Worm (Caenorhabditis elegans) whole organism, L3 larva: ENCODE measurements around the gene nhr-115.

ENCODE experiments used
- R02D3.7 ChIP-seq: fragments of 150-350 bp; optimal IDR thresholded peaks from 2 replicates; lab custom pipeline; 2014; ENCODE audit warnings: missing biosample characterization, missing genetic modification characterization
- ZK546.5 ChIP-seq: sonication (generic microtip); optimal IDR thresholded peaks from 2 replicates; lab custom pipeline; 2017; ENCODE audit warnings: missing biosample characterization, missing genetic modification characterization
- elt-3 ChIP-seq, 3 experiments: fragments of 150-350 bp in 1 of 3; sonication (generic microtip) in 2 of 3; optimal IDR thresholded peaks; 2 replicates in 2 of 3; 4 replicates in 1 of 3; lab custom pipeline; 2014 to 2017; ENCODE audit warnings: missing biosample characterization in 3 of 3, missing genetic modification characterization in 3 of 3
- jun-1 ChIP-seq: fragments of 150-350 bp; optimal IDR thresholded peaks from 2 replicates; lab custom pipeline; 2014; ENCODE audit warnings: missing biosample characterization, missing genetic modification reagents, missing genetic modification characterization
- mdl-1 ChIP-seq: fragments of 150-350 bp; optimal IDR thresholded peaks from 2 replicates; lab custom pipeline; 2014; ENCODE audit warnings: missing biosample characterization, missing genetic modification characterization
- nhr-11 ChIP-seq: fragments of 150-350 bp; optimal IDR thresholded peaks from 2 replicates; lab custom pipeline; 2014; ENCODE audit warnings: missing biosample characterization, missing genetic modification characterization
- nhr-77 ChIP-seq: fragments of 150-350 bp; optimal IDR thresholded peaks from 2 replicates; lab custom pipeline; 2014; ENCODE audit warnings: missing biosample characterization, missing genetic modification characterization
- sea-2 ChIP-seq: fragments of 150-350 bp; sonication (generic microtip); optimal IDR thresholded peaks from 4 replicates; lab custom pipeline; 2014; ENCODE audit warnings: missing biosample characterization, missing genetic modification reagents, missing genetic modification characterization
- snpc-4 ChIP-seq: fragments of 150-350 bp; optimal IDR thresholded peaks from 2 replicates; lab custom pipeline; 2014; ENCODE audit warnings: missing biosample characterization, missing genetic modification characterization
- unc-62 ChIP-seq: fragments of 150-350 bp; sonication (generic microtip); optimal IDR thresholded peaks from 4 replicates; lab custom pipeline; 2014; ENCODE audit warnings: missing biosample characterization, missing genetic modification reagents, missing genetic modification characterization

- no peak for TF ChIP-seq unc-62 (GFP tag; lab: Kevin White, UChicago)
- TF ChIP-seq nhr-11 (tag; lab: Kevin White, UChicago), result no peak
- TF ChIP-seq snpc-4 (tag; lab: Kevin White, UChicago), result no peak
- no peak for TF ChIP-seq sea-2 (GFP tag; lab: Kevin White, UChicago)
- no peak for TF ChIP-seq jun-1 (tag; lab: Kevin White, UChicago)
- TF ChIP-seq nhr-77 (tag; lab: Kevin White, UChicago), result no peak
- no peak for TF ChIP-seq ZK546.5 (tag; lab: Kevin White, UChicago)
- no peak for TF ChIP-seq R02D3.7 (tag; lab: Kevin White, UChicago)
- TF ChIP-seq mdl-1, result no peak
- no peak for TF ChIP-seq elt-3 (tag; optimal IDR thresholded peaks at IDR 0.05; lab: Kevin White, UChicago)
Measured at ce11 chrV:2326378-2326777, 34.0 kb downstream of the nhr-115 start, which contains the start of gene pud-4.
